Fruit fly (Drosophila melanogaster) whole organism, wandering third instar larva: ENCODE data around the gene CG6295.
A peak's percentile ranks its signal among the peaks of the same experiment; 100 is the strongest.

Source experiments
- CG32264 ChIP-seq: fragments of 200-800 bp; sonication (Bioruptor generic); optimal IDR thresholded peaks from 2 replicates; lab custom pipeline; 2016; ENCODE audit warnings: missing biosample characterization, missing genetic modification characterization
- Dfd ChIP-seq: fragments of >200 bp; optimal IDR thresholded peaks from 2 replicates; lab custom pipeline; 2017; ENCODE audit warnings: missing biosample characterization, missing genetic modification characterization
- Dif ChIP-seq: fragments of 200-275, 200-300 bp; sonication (Bioruptor generic); optimal IDR thresholded peaks from 2 replicates; lab custom pipeline; 2018; ENCODE audit warnings: missing biosample characterization, missing genetic modification characterization; ENCODE audit not compliant: partially characterized antibody
- Hnf4 ChIP-seq: fragments of 200-800 bp; sonication (Bioruptor generic); optimal IDR thresholded peaks from 2 replicates; lab custom pipeline; 2016; ENCODE audit warnings: missing biosample characterization, mild to moderate bottlenecking, missing genetic modification characterization
- Hr78 ChIP-seq: fragments of >200 bp; optimal IDR thresholded peaks from 2 replicates; lab custom pipeline; 2017; ENCODE audit warnings: missing biosample characterization, missing genetic modification characterization
- Myc ChIP-seq: fragments of >200 bp; optimal IDR thresholded peaks from 2 replicates; lab custom pipeline; 2017
- N ChIP-seq: fragments of >200 bp; optimal IDR thresholded peaks from 2 replicates; lab custom pipeline; 2018; ENCODE audit warnings: missing biosample characterization, missing external identifiers, missing genetic modification characterization
- Rel ChIP-seq, 2 experiments: fragments of 200-800 bp; sonication (Bioruptor generic) in 1 of 2; optimal IDR thresholded peaks; 2 replicates in 1 of 2; 3 replicates in 1 of 2; lab custom pipeline; 2016 to 2019; ENCODE audit warnings: mild to moderate bottlenecking in 2 of 2, missing biosample characterization in 2 of 2, missing genetic modification characterization in 2 of 2, moderate library complexity in 1 of 2
- brk ChIP-seq: fragments of 200-800 bp; sonication (Bioruptor generic); optimal IDR thresholded peaks from 2 replicates; lab custom pipeline; 2016; ENCODE audit warnings: missing biosample characterization, mild to moderate bottlenecking, missing genetic modification characterization
- dl ChIP-seq, 2 experiments: fragments of 175-275, 200-275 bp in 1 of 2; fragments of 200-275 bp in 1 of 2; sonication (Bioruptor generic); optimal IDR thresholded peaks; lab custom pipeline; 2018; ENCODE audit warnings: mild to moderate bottlenecking in 2 of 2, missing biosample characterization in 2 of 2, missing genetic modification characterization in 2 of 2, moderate library complexity in 2 of 2; ENCODE audit not compliant: partially characterized antibody in 2 of 2, insufficient read depth in 1 of 2
- dmrt93B ChIP-seq: fragments of 200-800 bp; sonication (Bioruptor generic); optimal IDR thresholded peaks from 2 replicates; lab custom pipeline; 2018; ENCODE audit warnings: missing biosample characterization, mild to moderate bottlenecking, missing genetic modification characterization
- dsf ChIP-seq: sonication (Bioruptor generic); optimal IDR thresholded peaks from 2 replicates; lab custom pipeline; 2016; ENCODE audit warnings: missing biosample characterization, missing genetic modification characterization, borderline replicate concordance
- ey ChIP-seq: fragments of 200-800 bp; sonication (Bioruptor generic); optimal IDR thresholded peaks from 2 replicates; lab custom pipeline; 2016; ENCODE audit warnings: missing biosample characterization, missing genetic modification characterization
- lola ChIP-seq: fragments of >200 bp; optimal IDR thresholded peaks from 2 replicates; lab custom pipeline; 2017; ENCODE audit warnings: missing biosample characterization, missing genetic modification characterization
- psq ChIP-seq: fragments of 200-800 bp; sonication (Bioruptor generic); optimal IDR thresholded peaks from 3 replicates; lab custom pipeline; 2017; ENCODE audit warnings: missing biosample characterization, mild to moderate bottlenecking, missing genetic modification characterization, moderate library complexity
- woc ChIP-seq: sonication (Bioruptor generic); optimal IDR thresholded peaks from 2 replicates; lab custom pipeline; 2016; ENCODE audit warnings: missing biosample characterization, mild to moderate bottlenecking, missing genetic modification characterization

CG6295 gene

dm6 chr3R:26960496-26960895, 46.4 kb downstream of the CG6295 start:
- TF ChIP-seq dl (GFP tag; optimal IDR thresholded peaks at IDR 0.05; lab: Kevin White, UChicago; ENCODE audit: insufficient read depth in 1 of 2, partially characterized antibody in 2 of 2), result peak in 1 of 2 experiments; percentile 5
- TF ChIP-seq Myc (lab: Kevin White, UChicago), result no peak
- TF ChIP-seq Dif (GFP tag; lab: Kevin White, UChicago), result no peak

dm6 chr3R:26958314-26958979, 48.4 kb downstream of the CG6295 start, which contains the start of gene CG6330:
TSS of gene CG6330 (minus strand) at chr3R:26958491.
- TF ChIP-seq psq (GFP tag; lab: Kevin White, UChicago) (no peak), Hnf4 (GFP tag; lab: Kevin White, UChicago) (no peak), dsf (GFP tag; lab: Kevin White, UChicago) (no peak), woc (GFP tag; lab: Kevin White, UChicago) (no peak), Hr78 (GFP tag; lab: Kevin White, UChicago) (no peak), Rel (GFP tag; optimal IDR thresholded peaks at IDR 0.05; lab: Kevin White, UChicago) (no peak), Rel (tag; optimal IDR thresholded peaks at IDR 0.05; lab: Kevin White, UChicago) (peak; percentile 64)

- TF ChIP-seq Myc (lab: Kevin White, UChicago), result peak; percentile 3
- TF ChIP-seq dmrt93B, result no peak
- TF ChIP-seq N (GFP tag; lab: Kevin White, UChicago), result peak; percentile 15
- TF ChIP-seq CG32264 (GFP tag; lab: Kevin White, UChicago), result no peak
Observed at dm6 chr3R:26957132-26957531, 49.7 kb downstream of the CG6295 start.

dm6 chr3R:26956376-26957062, 50.3 kb downstream of the CG6295 start:
- TF ChIP-seq dsf (GFP tag; lab: Kevin White, UChicago), result no peak
- no peak for TF ChIP-seq brk (GFP tag; lab: Kevin White, UChicago)
- TF ChIP-seq Dfd (GFP tag; lab: Kevin White, UChicago), result no peak
- TF ChIP-seq lola (GFP tag; lab: Kevin White, UChicago), result no peak
- no peak for TF ChIP-seq N (GFP tag; lab: Kevin White, UChicago)
- TF ChIP-seq ey (GFP tag; lab: Kevin White, UChicago), result no peak
- TF ChIP-seq, all 38 proteins: peak for 0
